Fruit fly (Drosophila melanogaster): ENCODE data around the gene lost.

lost gene

DNA sequence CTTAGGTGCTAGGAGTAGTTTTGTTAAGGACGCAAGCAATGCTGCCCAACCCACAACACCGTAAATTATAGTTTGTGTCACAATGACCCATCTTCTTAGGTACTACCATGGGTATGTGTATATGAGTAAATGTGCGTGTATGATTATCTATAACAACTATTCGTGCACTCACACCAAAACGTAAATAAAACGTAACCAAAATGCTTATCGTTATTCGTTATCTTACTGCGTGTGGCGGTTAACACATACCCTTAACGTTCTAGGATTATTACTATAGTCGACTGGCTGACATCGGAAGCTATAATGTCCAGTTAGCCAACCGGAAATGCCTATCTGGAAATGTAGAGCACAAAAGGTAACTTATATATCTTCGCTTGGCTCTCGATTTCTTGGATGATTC, 42.2 kb downstream of the lost start (continued):
- TF ChIP-seq cato (GFP tag; optimal IDR thresholded peaks at IDR 0.05; ENCODE audit: borderline replicate concordance) = no peak
- TF ChIP-seq caup (GFP tag; optimal IDR thresholded peaks at IDR 0.05; ENCODE audit: severe bottlenecking) = no peak
- TF ChIP-seq Hmr (GFP tag; optimal IDR thresholded peaks at IDR 0.05) = no peak
- no peak for TF ChIP-seq gsb-n (tag; optimal IDR thresholded peaks at IDR 0.05)
- TF ChIP-seq Atf6 (GFP tag; IDR thresholded peaks at IDR 0.05) = no peak
- no peak for TF ChIP-seq CG16813 (GFP tag; IDR thresholded peaks at IDR 0.05; ENCODE audit: partially characterized antibody)
- TF ChIP-seq Kr (GFP tag; optimal IDR thresholded peaks at IDR 0.05) = no peak
- no peak for TF ChIP-seq CG2889 (GFP tag; IDR thresholded peaks at IDR 0.05)
- TF ChIP-seq wek (GFP tag; optimal IDR thresholded peaks at IDR 0.05) = peak; percentile 37
- TF ChIP-seq CrebB (tag; optimal IDR thresholded peaks at IDR 0.05) = no peak
- no peak for TF ChIP-seq ham (GFP tag; IDR thresholded peaks at IDR 0.05)
- no peak for TF ChIP-seq CG6765 (GFP tag; optimal IDR thresholded peaks at IDR 0.05)
- no peak for TF ChIP-seq bowl (GFP tag; IDR thresholded peaks at IDR 0.05)
- peak in 1 of 2 experiments; percentile 69 for TF ChIP-seq Pdp1 (GFP tag; optimal IDR thresholded peaks at IDR 0.05)
- TF ChIP-seq CG3838 (GFP tag; optimal IDR thresholded peaks at IDR 0.05) = no peak
- no peak for TF ChIP-seq usp (GFP tag; optimal IDR thresholded peaks at IDR 0.05)
- no peak for TF ChIP-seq trem (tag; optimal IDR thresholded peaks at IDR 0.05)
- TF ChIP-seq luna (GFP tag; optimal IDR thresholded peaks at IDR 0.05) = no peak
- no peak for TF ChIP-seq CG17912 (GFP tag; optimal IDR thresholded peaks at IDR 0.05)
- TF ChIP-seq CG5245 (GFP tag; optimal IDR thresholded peaks at IDR 0.05) = no peak
- peak; percentile 37; the same call in 1 of the 3 replicates for TF ChIP-seq CG14860 (GFP tag; IDR thresholded peaks at IDR 0.05; ENCODE audit: partially characterized antibody)
- TF ChIP-seq dan (GFP tag; IDR thresholded peaks at IDR 0.05) = no peak
- no peak for TF ChIP-seq CG13123 (GFP tag; optimal IDR thresholded peaks at IDR 0.05)
- TF ChIP-seq Doc2 (GFP tag; IDR thresholded peaks at IDR 0.05) = no peak
- no peak for TF ChIP-seq toy (GFP tag; IDR thresholded peaks at IDR 0.05)
- TF ChIP-seq CG12104 (GFP tag; optimal IDR thresholded peaks at IDR 0.05) = no peak
- TF ChIP-seq CG18619 (GFP tag; optimal IDR thresholded peaks at IDR 0.05) = no peak
- TF ChIP-seq dimm (GFP tag; IDR thresholded peaks at IDR 0.05) = no peak

DNA sequence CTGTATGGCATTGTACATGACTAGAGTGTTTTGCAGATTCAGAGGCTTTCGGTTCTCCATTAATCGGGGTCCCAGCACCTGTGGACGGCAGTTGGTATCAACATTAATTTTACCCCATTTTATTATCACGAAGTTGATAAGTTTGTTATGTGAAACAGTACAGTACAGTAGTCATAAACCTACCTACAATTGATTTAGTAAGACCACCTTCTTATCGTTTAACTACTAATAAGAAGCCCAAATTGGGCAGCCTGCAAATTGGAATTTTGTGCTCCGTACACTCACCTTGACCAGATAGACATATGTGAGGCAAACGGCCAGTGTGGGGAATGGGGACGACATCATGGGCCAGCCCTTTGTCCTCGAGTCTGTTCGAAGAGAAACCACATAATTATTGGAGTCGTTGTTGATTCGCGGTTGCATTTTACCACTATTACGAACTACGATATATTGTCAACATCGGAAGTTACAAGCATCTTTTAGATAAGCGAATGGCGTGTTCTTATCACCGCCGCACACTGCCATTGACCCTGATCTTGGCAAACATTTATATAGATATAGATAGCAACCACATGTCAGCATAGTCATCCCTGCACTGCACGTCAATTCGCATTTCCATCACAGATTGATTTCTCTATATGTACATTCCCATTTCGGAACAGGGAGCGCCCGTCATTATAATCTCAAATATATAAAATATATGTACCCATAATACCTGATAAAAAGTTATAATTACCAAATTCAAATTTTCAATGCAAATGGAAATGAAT, 43.8 kb downstream of the lost start:
- TF ChIP-seq exex (tag; optimal IDR thresholded peaks at IDR 0.05) = peak; percentile 83
- TF ChIP-seq zen2 (GFP tag; IDR thresholded peaks at IDR 0.05; ENCODE audit: partially characterized antibody) = no peak
- TF ChIP-seq Med (GFP tag) = peak; percentile 33
- peak; percentile 43 for TF ChIP-seq sug (tag; optimal IDR thresholded peaks at IDR 0.05)
- TF ChIP-seq Poxn (GFP tag; IDR thresholded peaks at IDR 0.05) = no peak
- peak; percentile 12 for TF ChIP-seq CG15479 (GFP tag; optimal IDR thresholded peaks at IDR 0.05)
- peak; percentile 39 for TF ChIP-seq sd (tag; optimal IDR thresholded peaks at IDR 0.05)
- TF ChIP-seq Pdp1 (GFP tag; optimal IDR thresholded peaks at IDR 0.05) = peak in 1 of 2 experiments; percentile 39
- peak; percentile 2 for TF ChIP-seq CG34376 (GFP tag; optimal IDR thresholded peaks at IDR 0.05)
- no peak for TF ChIP-seq wdn (GFP tag; IDR thresholded peaks at IDR 0.05)
- peak; percentile 83 for TF ChIP-seq mirr (GFP tag; optimal IDR thresholded peaks at IDR 0.05)
- TF ChIP-seq chinmo (GFP tag; IDR thresholded peaks at IDR 0.05; ENCODE audit: partially characterized antibody) = 0 out of 4 replicates have a peak, but pooled peaks have one; percentile 24
- TF ChIP-seq nau (GFP tag; optimal IDR thresholded peaks at IDR 0.05) = no peak

Data from whole organism, embryonic.